Worm (Caenorhabditis elegans) whole organism, late embryonic: ENCODE measurements around the gene clec-256.

Experiments used
- C38D4.7 ChIP-seq: fragments of 200-800 bp; sonication (Bioruptor generic); optimal IDR thresholded peaks from 2 replicates; lab custom pipeline; 2018; ENCODE audit warnings: mild to moderate bottlenecking, missing genetic modification characterization, moderate library complexity, missing compliant biosample characterization
- K02D7.2 ChIP-seq: sonication (generic microtip); optimal IDR thresholded peaks from 2 replicates; lab custom pipeline; 2017; ENCODE audit warnings: mild to moderate bottlenecking, missing genetic modification characterization, missing compliant biosample characterization
- K09A11.1 ChIP-seq: sonication (generic microtip); optimal IDR thresholded peaks from 2 replicates; lab custom pipeline; 2017; ENCODE audit warnings: antibody characterized with exemption, mild to moderate bottlenecking, missing genetic modification characterization, missing compliant biosample characterization; ENCODE audit not compliant: insufficient read depth
- ama-1 ChIP-seq: fragments of 150-350 bp; optimal IDR thresholded peaks from 2 replicates; lab custom pipeline; 2014
- ceh-14 ChIP-seq: sonication (generic microtip); optimal IDR thresholded peaks from 2 replicates; lab custom pipeline; 2016; ENCODE audit warnings: missing genotype, missing genetic modification characterization, missing compliant biosample characterization
- ceh-18 ChIP-seq: sonication (generic microtip); optimal IDR thresholded peaks from 2 replicates; lab custom pipeline; 2016; ENCODE audit warnings: missing genetic modification characterization, missing compliant biosample characterization
- ceh-22 ChIP-seq: sonication (generic microtip); optimal IDR thresholded peaks from 2 replicates; lab custom pipeline; 2017; ENCODE audit warnings: missing biosample characterization, missing genetic modification characterization
- ceh-24 ChIP-seq: sonication (generic microtip); optimal IDR thresholded peaks from 2 replicates; lab custom pipeline; 2016; ENCODE audit warnings: mild to moderate bottlenecking, missing genetic modification characterization, missing compliant biosample characterization
- ceh-31 ChIP-seq: sonication (generic microtip); optimal IDR thresholded peaks from 2 replicates; lab custom pipeline; 2016; ENCODE audit warnings: missing genetic modification characterization, missing compliant biosample characterization
- ceh-34 ChIP-seq: sonication (generic microtip); optimal IDR thresholded peaks from 2 replicates; lab custom pipeline; 2016; ENCODE audit warnings: mild to moderate bottlenecking, missing genetic modification characterization, missing compliant biosample characterization
- ceh-45 ChIP-seq: fragments of 200-800 bp; sonication (Bioruptor generic); IDR thresholded peaks from 2 replicates; pipeline ENCODE4 v1.3.6; 2022; ENCODE audit warnings: missing genetic modification reagents, missing genetic modification characterization, missing compliant biosample characterization
- ceh-48 ChIP-seq: sonication (generic microtip); optimal IDR thresholded peaks from 2 replicates; lab custom pipeline; 2016; ENCODE audit warnings: missing genetic modification characterization, inconsistent platforms, missing compliant biosample characterization
- ceh-6 ChIP-seq: fragments of 200-800 bp; sonication (Bioruptor generic); optimal IDR thresholded peaks from 2 replicates; lab custom pipeline; 2018; ENCODE audit warnings: mild to moderate bottlenecking, missing genetic modification characterization, missing compliant biosample characterization
- elt-2 ChIP-seq: sonication (generic microtip); optimal IDR thresholded peaks from 2 replicates; lab custom pipeline; 2016; ENCODE audit warnings: missing genetic modification reagents, missing genetic modification characterization, missing compliant biosample characterization
- ets-4 ChIP-seq: sonication (generic microtip); optimal IDR thresholded peaks from 2 replicates; lab custom pipeline; 2016; ENCODE audit warnings: missing genetic modification characterization, missing compliant biosample characterization
- fax-1 ChIP-seq: sonication (generic microtip); optimal IDR thresholded peaks from 2 replicates; lab custom pipeline; 2016; ENCODE audit warnings: missing genotype, missing genetic modification characterization, missing compliant biosample characterization
- fkh-10 ChIP-seq: fragments of 150-350 bp; optimal IDR thresholded peaks from 2 replicates; lab custom pipeline; 2014; ENCODE audit warnings: missing biosample characterization, missing genetic modification reagents, missing genetic modification characterization
- gmeb-2 ChIP-seq: sonication (generic microtip); optimal IDR thresholded peaks from 2 replicates; lab custom pipeline; 2016; ENCODE audit warnings: missing genetic modification characterization, inconsistent platforms, missing compliant biosample characterization
- hlh-30 ChIP-seq: sonication (generic microtip); optimal IDR thresholded peaks from 2 replicates; lab custom pipeline; 2017; ENCODE audit warnings: antibody characterized with exemption, missing genetic modification characterization, missing compliant biosample characterization; ENCODE audit not compliant: insufficient read depth
- hlh-6 ChIP-seq: sonication (generic microtip); optimal IDR thresholded peaks from 2 replicates; lab custom pipeline; 2016; ENCODE audit warnings: missing genotype, missing genetic modification characterization, missing compliant biosample characterization
- lim-6 ChIP-seq: sonication (generic microtip); optimal IDR thresholded peaks from 2 replicates; lab custom pipeline; 2016; ENCODE audit warnings: missing genetic modification characterization, missing compliant biosample characterization
- nhr-232 ChIP-seq: sonication (generic microtip); optimal IDR thresholded peaks from 2 replicates; lab custom pipeline; 2016; ENCODE audit warnings: missing genetic modification characterization, missing compliant biosample characterization
- odd-2 ChIP-seq: sonication (generic microtip); optimal IDR thresholded peaks from 2 replicates; lab custom pipeline; 2017; ENCODE audit warnings: antibody characterized with exemption, mild to moderate bottlenecking, missing genetic modification characterization, missing compliant biosample characterization
- pag-3 ChIP-seq: sonication (generic microtip); optimal IDR thresholded peaks from 2 replicates; lab custom pipeline; 2016; ENCODE audit warnings: missing compliant biosample characterization, missing genetic modification characterization, borderline replicate concordance
- pha-2 ChIP-seq: sonication (generic microtip); optimal IDR thresholded peaks from 2 replicates; lab custom pipeline; 2017; ENCODE audit warnings: mild to moderate bottlenecking, missing genetic modification characterization, missing compliant biosample characterization
- pha-4 ChIP-seq: fragments of 150-350 bp; optimal IDR thresholded peaks from 2 replicates; lab custom pipeline; 2018; ENCODE audit warnings: missing biosample characterization, missing genetic modification reagents, missing genetic modification characterization
- pqm-1 ChIP-seq: sonication (generic microtip); optimal IDR thresholded peaks from 2 replicates; lab custom pipeline; 2016; ENCODE audit warnings: missing genetic modification characterization, missing compliant biosample characterization
- rnt-1 ChIP-seq: sonication (generic microtip); optimal IDR thresholded peaks from 2 replicates; lab custom pipeline; 2016; ENCODE audit warnings: missing genetic modification characterization, missing compliant biosample characterization
- sdc-2 ChIP-seq: sonication (generic microtip); optimal IDR thresholded peaks from 2 replicates; lab custom pipeline; 2016; ENCODE audit warnings: missing genotype, missing genetic modification characterization, missing compliant biosample characterization
- sox-4 ChIP-seq: sonication (generic microtip); optimal IDR thresholded peaks from 2 replicates; lab custom pipeline; 2017; ENCODE audit warnings: mild to moderate bottlenecking, missing genetic modification characterization, inconsistent platforms, missing compliant biosample characterization
- unc-3 ChIP-seq, 2 experiments: fragments of 200-800 bp in 1 of 2; sonication (Bioruptor generic) in 1 of 2; sonication (generic microtip) in 1 of 2; conservative IDR thresholded peaks in 1 of 2; optimal IDR thresholded peaks in 1 of 2; 2 replicates each; pipeline versions ENCODE4 v1.3.6 to Lab custom; 2016 to 2022; ENCODE audit warnings: missing compliant biosample characterization in 2 of 2, missing genetic modification characterization in 2 of 2, missing genetic modification reagents in 1 of 2
- unc-42 ChIP-seq: sonication (generic microtip); optimal IDR thresholded peaks from 2 replicates; lab custom pipeline; 2016; ENCODE audit warnings: missing genotype, missing genetic modification characterization, missing compliant biosample characterization
- unc-86 ChIP-seq: sonication (generic microtip); optimal IDR thresholded peaks from 2 replicates; lab custom pipeline; 2016; ENCODE audit warnings: missing genetic modification characterization, missing compliant biosample characterization

Gene clec-256

ce11 chrV:18810705-18811104 lies 39.2 kb downstream of the clec-256 start, which contains the start of gene C54E10.3:
TSS of gene C54E10.3 (plus strand) at chrV:18811005.
- TF ChIP-seq ceh-18 (tag; lab: Kevin White, UChicago) = no peak
- no peak for TF ChIP-seq pqm-1 (tag; lab: Kevin White, UChicago)
- no peak for TF ChIP-seq lim-6
- no peak for TF ChIP-seq pha-2
- no peak for TF ChIP-seq ceh-31
- no peak for TF ChIP-seq K02D7.2 (tag; lab: Kevin White, UChicago)
- TF ChIP-seq ama-1 (lab: Kevin White, UChicago) = no peak
- TF ChIP-seq sdc-2 = no peak
- TF ChIP-seq gmeb-2 = no peak
- no peak for TF ChIP-seq pag-3
- TF ChIP-seq ceh-24 (tag; lab: Kevin White, UChicago) = no peak
- TF ChIP-seq fax-1 = no peak
- no peak for TF ChIP-seq ceh-48
- no peak for TF ChIP-seq hlh-30
- TF ChIP-seq, all 69 proteins: peak for 0

ce11 chrV:18811360-18811759 lies 39.9 kb downstream of the clec-256 start, which contains the start of gene C54E10.7:
TSS of gene C54E10.7 (plus strand) at chrV:18811660.
- TF ChIP-seq rnt-1 (tag; lab: Kevin White, UChicago) = no peak
- no peak for TF ChIP-seq ceh-34 (tag; lab: Kevin White, UChicago)
- TF ChIP-seq gmeb-2 = no peak
- no peak for TF ChIP-seq fax-1
- TF ChIP-seq C38D4.7 (GFP tag; lab: Kevin White, UChicago) = no peak
- no peak for TF ChIP-seq K02D7.2 (tag; lab: Kevin White, UChicago)
- no peak for TF ChIP-seq fkh-10 (GFP tag; lab: Kevin White, UChicago)
- no peak for TF ChIP-seq odd-2 (tag; lab: Kevin White, UChicago)
- TF ChIP-seq ceh-45 (GFP tag; lab: Robert Waterston, UW) = no peak
- TF ChIP-seq ets-4 (tag; lab: Kevin White, UChicago) = no peak
- no peak for TF ChIP-seq ceh-18 (tag; lab: Kevin White, UChicago)
- no peak for TF ChIP-seq hlh-6 (tag; lab: Kevin White, UChicago)
- TF ChIP-seq unc-86 (tag; lab: Kevin White, UChicago) = no peak
- no peak for TF ChIP-seq unc-3 (GFP tag; conservative IDR thresholded peaks at IDR 0.05; lab: Robert Waterston, UW)
- TF ChIP-seq unc-3 (tag; optimal IDR thresholded peaks at IDR 0.05; lab: Kevin White, UChicago) = no peak
- no peak for TF ChIP-seq ceh-14
- no peak for TF ChIP-seq ceh-22 (tag; lab: Kevin White, UChicago)
- no peak for TF ChIP-seq ceh-6 (GFP tag; lab: Kevin White, UChicago)

DNA sequence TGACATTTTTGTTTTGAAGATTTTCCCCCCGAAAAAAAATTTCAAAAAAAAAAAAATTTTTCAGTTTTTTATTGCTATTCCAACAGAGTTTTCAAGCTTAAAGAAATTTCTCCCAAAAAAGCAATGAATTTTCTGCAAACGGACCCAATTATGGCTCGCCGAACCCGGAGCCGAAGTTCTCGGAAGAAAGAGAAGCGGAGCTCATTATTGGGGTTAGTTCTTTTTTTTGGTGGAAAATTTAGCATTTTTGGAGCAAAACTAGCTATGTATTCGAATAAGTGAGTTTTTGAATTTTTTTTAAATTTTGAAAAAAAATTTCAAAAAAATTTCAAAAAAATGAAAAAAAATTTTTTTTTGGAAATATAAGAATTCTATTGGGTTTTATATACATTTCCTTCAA lies 48.2 kb downstream of the clec-256 start, which contains the start of gene ncs-5:
Gene ncs-5 (plus strand): TSS at position 124 of the 400 bp plus-strand sequence.
- TF ChIP-seq pha-4 (no peak), odd-2 (tag; lab: Kevin White, UChicago) (no peak), sox-4 (tag; lab: Kevin White, UChicago) (no peak), ceh-24 (tag; lab: Kevin White, UChicago) (no peak), K09A11.1 (tag; lab: Kevin White, UChicago) (no peak), elt-2 (no peak)
- TF ChIP-seq, all 69 proteins: peak for 0

ce11 chrV:18821569-18821968 lies 50.1 kb downstream of the clec-256 start:
- TF ChIP-seq nhr-232 (tag; lab: Kevin White, UChicago) (no peak), unc-42 (peak; percentile 46)
